Worm (Caenorhabditis elegans) whole organism, L1 larva: ENCODE data around the gene C23G10.5.

Experiments used
- C16A3.4 ChIP-seq: fragments of 150-350 bp; optimal IDR thresholded peaks from 2 replicates; lab custom pipeline; 2014; ENCODE audit warnings: missing biosample characterization, missing genetic modification characterization
- blmp-1 ChIP-seq: fragments of 150-350 bp; optimal IDR thresholded peaks from 2 replicates; lab custom pipeline; 2014; ENCODE audit warnings: missing biosample characterization, missing genetic modification characterization
- dpl-1 ChIP-seq, 3 experiments: fragments of 150-350 bp in 2 of 3; sonication (generic microtip) in 1 of 3; optimal IDR thresholded peaks; 2 replicates each; lab custom pipeline; 2014 to 2017; ENCODE audit warnings: missing biosample characterization in 3 of 3, missing genetic modification characterization in 3 of 3, missing genetic modification reagents in 3 of 3
- efl-1 ChIP-seq, 4 experiments: fragments of 150-350 bp; optimal IDR thresholded peaks in 3 of 4; peaks in 1 of 4; 1 replicate in 1 of 4; 2 replicates in 3 of 4; lab custom pipeline; 2014; ENCODE audit warnings: missing biosample characterization in 2 of 4, missing genetic modification characterization in 2 of 4, missing genetic modification reagents in 2 of 4
- elt-2 ChIP-seq: sonication (generic microtip); optimal IDR thresholded peaks from 2 replicates; lab custom pipeline; 2016; ENCODE audit warnings: missing genetic modification characterization, mild to moderate bottlenecking, inconsistent platforms, missing compliant biosample characterization, missing genetic modification reagents
- elt-3 ChIP-seq, 6 experiments: fragments of 150-350 bp in 1 of 6; sonication (generic microtip); optimal IDR thresholded peaks; 2 replicates each; lab custom pipeline; 2017 to 2018; ENCODE audit warnings: missing biosample characterization in 6 of 6, missing genetic modification characterization in 6 of 6, inconsistent platforms in 1 of 6
- fos-1 ChIP-seq: fragments of 150-350 bp; optimal IDR thresholded peaks from 2 replicates; lab custom pipeline; 2014; ENCODE audit warnings: missing biosample characterization, missing genetic modification characterization
- hlh-4 ChIP-seq: sonication (generic microtip); optimal IDR thresholded peaks from 2 replicates; lab custom pipeline; 2016; ENCODE audit warnings: mild to moderate bottlenecking, missing genetic modification characterization, missing compliant biosample characterization
- hpl-2 ChIP-seq: fragments of 150-350 bp; optimal IDR thresholded peaks from 2 replicates; lab custom pipeline; 2014; ENCODE audit warnings: missing biosample characterization, missing genetic modification reagents, missing genetic modification characterization
- irx-1 ChIP-seq: sonication (generic microtip); optimal IDR thresholded peaks from 2 replicates; lab custom pipeline; 2016; ENCODE audit warnings: missing genetic modification characterization, missing compliant biosample characterization
- lin-13 ChIP-seq: fragments of 150-350 bp; optimal IDR thresholded peaks from 2 replicates; lab custom pipeline; 2014; ENCODE audit warnings: missing biosample characterization, missing genetic modification reagents, missing genetic modification characterization
- lin-14 ChIP-seq: fragments of 200-800 bp; sonication (Bioruptor generic); optimal IDR thresholded peaks from 2 replicates; lab custom pipeline; 2018; ENCODE audit warnings: mild to moderate bottlenecking, missing genetic modification characterization, moderate library complexity, missing compliant biosample characterization
- lin-35 ChIP-seq, 2 experiments: fragments of 150-350 bp; optimal IDR thresholded peaks; 2 replicates each; lab custom pipeline; 2014; ENCODE audit warnings: missing biosample characterization in 2 of 2, missing genetic modification characterization in 2 of 2, missing genetic modification reagents in 2 of 2
- lin-39 ChIP-seq: fragments of 150-350 bp; optimal IDR thresholded peaks from 2 replicates; lab custom pipeline; 2014; ENCODE audit warnings: missing biosample characterization, missing genetic modification reagents, missing genetic modification characterization
- lsy-2 ChIP-seq, 2 experiments: fragments of 150-350 bp; optimal IDR thresholded peaks; 2 replicates each; lab custom pipeline; 2014; ENCODE audit warnings: missing biosample characterization in 2 of 2, missing genetic modification characterization in 2 of 2
- mab-9 ChIP-seq: fragments of 200-800 bp; sonication (Bioruptor generic); IDR thresholded peaks from 2 replicates; pipeline ENCODE4 v1.3.6; 2022; ENCODE audit warnings: missing genetic modification reagents, missing genetic modification characterization, missing compliant biosample characterization
- mdl-1 ChIP-seq, 2 experiments: fragments of 150-350 bp; optimal IDR thresholded peaks; 2 replicates each; lab custom pipeline; 2014 to 2017; ENCODE audit warnings: missing biosample characterization in 2 of 2, missing genetic modification characterization in 2 of 2, inconsistent platforms in 1 of 2
- mef-2 ChIP-seq: fragments of 150-350 bp; optimal IDR thresholded peaks from 2 replicates; lab custom pipeline; 2014; ENCODE audit warnings: missing biosample characterization, missing genetic modification characterization
- mep-1 ChIP-seq: fragments of 150-350 bp; optimal IDR thresholded peaks from 2 replicates; lab custom pipeline; 2014; ENCODE audit warnings: missing biosample characterization, missing genetic modification characterization
- nhr-19 ChIP-seq: fragments of 200-800 bp; sonication (Bioruptor generic); conservative IDR thresholded peaks from 2 replicates; pipeline ENCODE4 v1.3.6; 2022; ENCODE audit warnings: missing genetic modification characterization, missing compliant biosample characterization
- nhr-20 ChIP-seq: sonication (generic microtip); optimal IDR thresholded peaks from 2 replicates; lab custom pipeline; 2016; ENCODE audit warnings: mild to moderate bottlenecking, missing genetic modification characterization, missing compliant biosample characterization
- nhr-28 ChIP-seq: fragments of 150-350 bp; optimal IDR thresholded peaks from 2 replicates; lab custom pipeline; 2014; ENCODE audit warnings: missing biosample characterization, missing genetic modification characterization
- nhr-47 ChIP-seq: sonication (generic microtip); optimal IDR thresholded peaks from 2 replicates; lab custom pipeline; 2016; ENCODE audit warnings: mild to moderate bottlenecking, missing genetic modification characterization, moderate library complexity, missing compliant biosample characterization
- nhr-71 ChIP-seq: sonication (generic microtip); optimal IDR thresholded peaks from 2 replicates; lab custom pipeline; 2016; ENCODE audit warnings: mild to moderate bottlenecking, missing genetic modification characterization, moderate library complexity, missing compliant biosample characterization
- nhr-85 ChIP-seq: sonication (generic microtip); peaks from one replicate; lab custom pipeline; 2016; ENCODE audit warnings: missing genetic modification characterization, inconsistent platforms, missing compliant biosample characterization
- nhr-90 ChIP-seq: sonication (generic microtip); optimal IDR thresholded peaks from 2 replicates; lab custom pipeline; 2016; ENCODE audit warnings: mild to moderate bottlenecking, missing genetic modification characterization, missing compliant biosample characterization; ENCODE audit not compliant: poor library complexity
- rnt-1 ChIP-seq: sonication (generic microtip); optimal IDR thresholded peaks from 2 replicates; lab custom pipeline; 2016; ENCODE audit warnings: mild to moderate bottlenecking, missing genetic modification characterization, moderate library complexity, missing compliant biosample characterization
- skn-1 ChIP-seq: fragments of 150-350 bp; optimal IDR thresholded peaks from 2 replicates; lab custom pipeline; 2014; ENCODE audit warnings: missing biosample characterization, missing genetic modification characterization
- snpc-4 ChIP-seq: fragments of 150-350 bp; optimal IDR thresholded peaks from 2 replicates; lab custom pipeline; 2014; ENCODE audit warnings: missing biosample characterization, missing genetic modification characterization
- snu-23 ChIP-seq: sonication (generic microtip); optimal IDR thresholded peaks from 2 replicates; lab custom pipeline; 2016; ENCODE audit warnings: missing genetic modification characterization, missing compliant biosample characterization
- sptf-1 ChIP-seq: fragments of 150-350 bp; optimal IDR thresholded peaks from 2 replicates; lab custom pipeline; 2014; ENCODE audit warnings: missing biosample characterization, missing genetic modification characterization
- tbx-2 ChIP-seq: sonication (generic microtip); optimal IDR thresholded peaks from 2 replicates; lab custom pipeline; 2016; ENCODE audit warnings: missing genetic modification characterization, missing compliant biosample characterization
- unc-130 ChIP-seq: fragments of 150-350 bp; optimal IDR thresholded peaks from 2 replicates; lab custom pipeline; 2017; ENCODE audit warnings: missing biosample characterization, missing genetic modification characterization, inconsistent platforms

Gene C23G10.5

ce11 chrIII:6145309-6145708 is 45.6 kb upstream of the C23G10.5 start:
- TF ChIP-seq fos-1 (no peak), lin-13 (GFP tag; lab: Kevin White, UChicago) (no peak), unc-130 (tag; lab: Kevin White, UChicago) (peak; percentile 38), sptf-1 (tag; lab: Kevin White, UChicago) (no peak), mdl-1 (tag; optimal IDR thresholded peaks at IDR 0.05; lab: Kevin White, UChicago) (peak in 1 of 2 experiments; percentile 55), nhr-47 (tag; lab: Kevin White, UChicago) (peak; percentile 16), dpl-1 (GFP tag; optimal IDR thresholded peaks at IDR 0.05; lab: Kevin White, UChicago) (peak in 1 of 3 experiments; percentile 12), lin-39 (tag; lab: Kevin White, UChicago) (no peak), irx-1 (tag; lab: Kevin White, UChicago) (no peak), nhr-90 (tag; lab: Kevin White, UChicago) (peak; percentile 65), elt-2 (tag; lab: Kevin White, UChicago) (no peak), elt-3 (tag; optimal IDR thresholded peaks at IDR 0.05; lab: Kevin White, UChicago) (peak in 5 of 6 experiments; percentile 40 to 90 (median 79)), mab-9 (GFP tag; lab: Robert Waterston, UW) (no peak), tbx-2 (tag; lab: Kevin White, UChicago) (peak; percentile 50), C16A3.4 (tag; lab: Kevin White, UChicago) (peak; percentile 33), lin-14 (GFP tag; lab: Kevin White, UChicago) (peak; percentile 46), nhr-71 (tag; lab: Kevin White, UChicago) (peak; percentile 55), hlh-4 (no peak), lsy-2 (tag; optimal IDR thresholded peaks at IDR 0.05; lab: Kevin White, UChicago) (peak in 1 of 2 experiments; percentile 4), rnt-1 (tag; lab: Kevin White, UChicago) (peak; percentile 5), lin-35 (GFP tag; optimal IDR thresholded peaks at IDR 0.05; lab: Kevin White, UChicago) (peak in 1 of 2 experiments; percentile 45), nhr-20 (tag; lab: Kevin White, UChicago) (peak; percentile 74), snpc-4 (tag; lab: Kevin White, UChicago) (no peak), nhr-19 (GFP tag; lab: Robert Waterston, UW) (peak; percentile 67), blmp-1 (tag; lab: Kevin White, UChicago) (peak; percentile 73), mep-1 (tag; lab: Kevin White, UChicago) (peak; percentile 45), snu-23 (GFP tag; lab: Kevin White, UChicago) (peak; percentile 37), nhr-85 (tag; lab: Kevin White, UChicago) (peak; percentile 88), efl-1 (optimal IDR thresholded peaks at IDR 0.05; lab: Kevin White, UChicago) (no peak), efl-1 (GFP tag; optimal IDR thresholded peaks at IDR 0.05 in 1 of 2; lab: Kevin White, UChicago) (peak in 1 of 2 experiments; percentile 72), hpl-2 (GFP tag; lab: Kevin White, UChicago) (no peak)
- TF ChIP-seq, all 84 proteins: peak for 20

DNA sequence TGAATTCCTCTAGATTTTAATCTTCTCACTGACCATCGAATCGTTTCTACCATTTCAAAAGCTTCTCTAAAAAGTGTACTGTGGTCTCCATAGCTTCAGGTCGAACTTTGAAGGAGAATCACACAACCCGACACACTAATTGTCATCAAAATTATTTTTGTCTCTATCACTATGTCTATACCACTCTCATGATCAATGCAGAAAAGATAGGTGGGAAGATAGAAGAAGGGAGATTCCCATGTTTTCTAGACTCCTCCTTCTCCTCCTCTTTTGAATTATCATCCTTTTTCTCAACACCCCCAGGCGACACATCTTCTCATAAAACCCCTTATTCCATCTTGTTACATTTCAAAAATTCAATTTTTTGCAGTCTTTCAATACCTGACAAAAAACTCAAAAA is 45.0 kb upstream of the C23G10.5 start, which contains the start of gene Y42G9A.3:
Y42G9A.3 (plus strand) TSS at position 363 of the 400 bp plus-strand sequence.
- TF ChIP-seq lin-35 (GFP tag; optimal IDR thresholded peaks at IDR 0.05; lab: Kevin White, UChicago) = peak in 1 of 2 experiments; percentile 47
- no peak for TF ChIP-seq nhr-85 (tag; lab: Kevin White, UChicago)
- no peak for TF ChIP-seq dpl-1 (GFP tag; optimal IDR thresholded peaks at IDR 0.05; lab: Kevin White, UChicago)
- no peak for TF ChIP-seq mdl-1 (tag; optimal IDR thresholded peaks at IDR 0.05; lab: Kevin White, UChicago)
- TF ChIP-seq elt-3 (tag; optimal IDR thresholded peaks at IDR 0.05; lab: Kevin White, UChicago) = peak in 1 of 6 experiments; percentile 55
- TF ChIP-seq efl-1 (optimal IDR thresholded peaks at IDR 0.05; lab: Kevin White, UChicago) = no peak
- TF ChIP-seq efl-1 (GFP tag; optimal IDR thresholded peaks at IDR 0.05 in 1 of 2; lab: Kevin White, UChicago) = peak in 1 of 2 experiments; percentile 51
- TF ChIP-seq lin-14 (GFP tag; lab: Kevin White, UChicago) = peak; percentile 21
- TF ChIP-seq nhr-20 (tag; lab: Kevin White, UChicago) = peak; percentile 7
- TF ChIP-seq skn-1 = peak; percentile 82
- TF ChIP-seq, all 84 proteins: peak for 6

DNA sequence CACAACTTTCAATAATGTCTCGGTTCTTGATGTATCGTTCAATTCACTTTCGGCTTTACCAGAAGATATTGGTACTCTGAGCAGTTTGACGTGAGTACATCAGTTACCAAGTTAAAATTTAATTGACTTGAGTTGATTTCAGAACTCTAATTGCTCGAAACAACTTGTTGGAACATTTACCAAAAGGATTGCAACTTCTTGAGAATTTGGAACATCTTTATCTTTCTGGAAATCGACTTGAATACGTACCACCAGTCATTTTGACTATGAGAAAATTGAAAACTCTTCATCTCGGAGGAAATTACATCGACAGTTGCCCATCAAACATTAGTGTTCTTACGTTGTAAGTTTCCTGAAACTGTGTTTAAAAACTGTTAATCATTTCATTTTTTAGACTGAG is 44.1 kb upstream of the C23G10.5 start:
- TF ChIP-seq nhr-28 (tag; lab: Kevin White, UChicago) (no peak), efl-1 (optimal IDR thresholded peaks at IDR 0.05; lab: Kevin White, UChicago) (no peak), efl-1 (GFP tag; optimal IDR thresholded peaks at IDR 0.05 in 1 of 2; lab: Kevin White, UChicago) (peak in 1 of 2 experiments; percentile 67)

DNA sequence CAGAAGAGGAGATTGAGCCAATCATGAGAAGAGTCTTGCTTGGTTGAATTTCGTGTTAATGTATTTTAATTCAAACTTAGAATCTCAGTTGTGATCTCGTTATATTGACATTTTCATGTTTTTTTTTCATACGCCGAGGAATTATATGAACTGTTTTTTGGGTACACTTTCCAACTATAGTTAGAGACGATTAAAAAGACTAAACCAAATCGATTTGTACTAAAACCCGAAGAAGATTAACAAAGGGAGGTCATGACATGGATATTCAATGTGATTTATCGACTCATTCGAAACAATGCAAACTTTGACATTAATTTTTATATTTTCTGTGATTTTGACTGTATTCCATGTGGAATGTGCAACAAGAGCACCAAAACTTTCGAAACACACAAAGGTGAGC is 43.0 kb upstream of the C23G10.5 start, which contains the start of gene Y42G9A.2:
Y42G9A.2 (plus strand) TSS at position 284 of the 400 bp plus-strand sequence.
- TF ChIP-seq snu-23 (GFP tag; lab: Kevin White, UChicago) = peak; percentile 14
- TF ChIP-seq mef-2 (tag; lab: Kevin White, UChicago) = no peak
- TF ChIP-seq, all 84 proteins: peak for 1
